Worm (Caenorhabditis elegans) whole organism, L2 larva: Measurements from ENCODE around the gene sdz-1.

Experiments used
- ceh-16 ChIP-seq: fragments of 150-350 bp; optimal IDR thresholded peaks from 2 replicates; lab custom pipeline; 2014; ENCODE audit warnings: missing biosample characterization, missing genetic modification characterization
- elt-1 ChIP-seq: fragments of 150-350 bp; optimal IDR thresholded peaks from 2 replicates; lab custom pipeline; 2014; ENCODE audit warnings: missing biosample characterization, missing genetic modification characterization
- fos-1 ChIP-seq: fragments of 150-350 bp; optimal IDR thresholded peaks from 2 replicates; lab custom pipeline; 2014; ENCODE audit warnings: missing biosample characterization, missing genetic modification characterization
- gmeb-1 ChIP-seq: fragments of 150-350 bp; optimal IDR thresholded peaks from 2 replicates; lab custom pipeline; 2014; ENCODE audit warnings: missing biosample characterization, missing genetic modification characterization
- lin-11 ChIP-seq: fragments of 150-350 bp; sonication (generic microtip); optimal IDR thresholded peaks from 2 replicates; lab custom pipeline; 2014; ENCODE audit warnings: missing biosample characterization, missing genetic modification characterization, inconsistent platforms, mixed read lengths
- mdl-1 ChIP-seq, 2 experiments: fragments of 150-350 bp in 1 of 2; sonication (generic microtip) in 1 of 2; optimal IDR thresholded peaks; 2 replicates each; lab custom pipeline; 2017; ENCODE audit warnings: missing biosample characterization in 2 of 2, missing genetic modification characterization in 2 of 2
- nhr-23 ChIP-seq: fragments of 150-350 bp; optimal IDR thresholded peaks from 2 replicates; lab custom pipeline; 2014; ENCODE audit warnings: missing biosample characterization, missing genetic modification reagents, missing genetic modification characterization
- nhr-25 ChIP-seq: fragments of 150-350 bp; sonication (generic microtip); optimal IDR thresholded peaks from 3 replicates; lab custom pipeline; 2014; ENCODE audit warnings: missing biosample characterization, missing genetic modification characterization
- snpc-4 ChIP-seq: fragments of 150-350 bp; optimal IDR thresholded peaks from 2 replicates; lab custom pipeline; 2014; ENCODE audit warnings: missing biosample characterization, missing genetic modification characterization
- ztf-11 ChIP-seq: sonication (generic microtip); optimal IDR thresholded peaks from 2 replicates; lab custom pipeline; 2017; ENCODE audit warnings: missing biosample characterization, missing genetic modification characterization
- ztf-4 ChIP-seq: fragments of 150-350 bp; optimal IDR thresholded peaks from 2 replicates; lab custom pipeline; 2014; ENCODE audit warnings: missing biosample characterization, missing genetic modification characterization

ce11 chrIII:8684421-8684820 is 15.7 kb downstream of the sdz-1 start, which contains the start of gene anmt-1:
- no peak for TF ChIP-seq gmeb-1 (tag; lab: Kevin White, UChicago)
- TF ChIP-seq snpc-4 (tag; lab: Kevin White, UChicago): no peak
- TF ChIP-seq mdl-1 (tag; optimal IDR thresholded peaks at IDR 0.05; lab: Kevin White, UChicago): no peak
- no peak for TF ChIP-seq nhr-23
- TF ChIP-seq ztf-4 (tag; lab: Kevin White, UChicago): no peak
- no peak for TF ChIP-seq elt-1 (tag; lab: Kevin White, UChicago)
- TF ChIP-seq ztf-11 (tag; lab: Kevin White, UChicago): no peak
- no peak for TF ChIP-seq fos-1 (tag; lab: Kevin White, UChicago)
- no peak for TF ChIP-seq nhr-25 (tag; lab: Kevin White, UChicago)
- no peak for TF ChIP-seq lin-11 (tag; lab: Kevin White, UChicago)
- TF ChIP-seq ceh-16 (tag; lab: Kevin White, UChicago): no peak
